Worm (Caenorhabditis elegans) whole organism, L1 larva: ENCODE data around the gene T27F7.12.

Experiments
- C04F5.9 ChIP-seq: sonication (generic microtip); optimal IDR thresholded peaks from 2 replicates; lab custom pipeline; 2016; ENCODE audit warnings: missing genetic modification characterization, missing compliant biosample characterization
- F16B12.6 ChIP-seq: fragments of 150-350 bp; optimal IDR thresholded peaks from 2 replicates; lab custom pipeline; 2014; ENCODE audit warnings: missing biosample characterization, missing genetic modification characterization
- Y116A8C.19 ChIP-seq: sonication (generic microtip); optimal IDR thresholded peaks from 2 replicates; lab custom pipeline; 2016; ENCODE audit warnings: missing compliant biosample characterization, missing genetic modification characterization, borderline replicate concordance
- alr-1 ChIP-seq: fragments of 200-800 bp; sonication (Bioruptor generic); optimal IDR thresholded peaks from 2 replicates; lab custom pipeline; 2018; ENCODE audit warnings: borderline replicate concordance, mild to moderate bottlenecking, missing genetic modification characterization, missing compliant biosample characterization
- ama-1 ChIP-seq: fragments of 150-350 bp; optimal IDR thresholded peaks from 2 replicates; lab custom pipeline; 2014
- blmp-1 ChIP-seq: fragments of 150-350 bp; optimal IDR thresholded peaks from 2 replicates; lab custom pipeline; 2014; ENCODE audit warnings: missing biosample characterization, missing genetic modification characterization
- ceh-63 ChIP-seq: fragments of 200-800 bp; sonication (Bioruptor generic); optimal IDR thresholded peaks from 2 replicates; lab custom pipeline; 2018; ENCODE audit warnings: mild to moderate bottlenecking, missing genetic modification characterization, missing compliant biosample characterization
- ceh-8 ChIP-seq: fragments of 200-800 bp; sonication (Bioruptor generic); optimal IDR thresholded peaks from 2 replicates; lab custom pipeline; 2018; ENCODE audit warnings: mild to moderate bottlenecking, missing genetic modification characterization, moderate library complexity, missing compliant biosample characterization
- ceh-90 ChIP-seq: sonication (generic microtip); optimal IDR thresholded peaks from 2 replicates; lab custom pipeline; 2016; ENCODE audit warnings: missing genetic modification characterization, missing compliant biosample characterization
- dpl-1 ChIP-seq, 3 experiments: fragments of 150-350 bp in 2 of 3; sonication (generic microtip) in 1 of 3; optimal IDR thresholded peaks; 2 replicates each; lab custom pipeline; 2014 to 2017; ENCODE audit warnings: missing biosample characterization in 3 of 3, missing genetic modification characterization in 3 of 3, missing genetic modification reagents in 3 of 3
- egl-13 ChIP-seq: sonication (generic microtip); optimal IDR thresholded peaks from 2 replicates; lab custom pipeline; 2016; ENCODE audit warnings: missing genotype, missing genetic modification reagents, missing genetic modification characterization, missing compliant biosample characterization
- egl-27 ChIP-seq, 2 experiments: fragments of 150-350 bp in 1 of 2; sonication (generic microtip); optimal IDR thresholded peaks; 3 replicates each; lab custom pipeline; 2017 to 2018; ENCODE audit warnings: missing biosample characterization in 2 of 2, missing genetic modification characterization in 2 of 2, missing genetic modification reagents in 2 of 2
- elt-2 ChIP-seq: sonication (generic microtip); optimal IDR thresholded peaks from 2 replicates; lab custom pipeline; 2016; ENCODE audit warnings: missing genetic modification characterization, mild to moderate bottlenecking, inconsistent platforms, missing compliant biosample characterization, missing genetic modification reagents
- elt-3 ChIP-seq, 6 experiments: fragments of 150-350 bp in 1 of 6; sonication (generic microtip); optimal IDR thresholded peaks; 2 replicates each; lab custom pipeline; 2017 to 2018; ENCODE audit warnings: missing biosample characterization in 6 of 6, missing genetic modification characterization in 6 of 6, inconsistent platforms in 1 of 6
- fkh-4 ChIP-seq: sonication (generic microtip); optimal IDR thresholded peaks from 2 replicates; lab custom pipeline; 2016; ENCODE audit warnings: missing compliant biosample characterization, missing genetic modification characterization, borderline replicate concordance
- fkh-8 ChIP-seq: sonication (generic microtip); optimal IDR thresholded peaks from 2 replicates; lab custom pipeline; 2016; ENCODE audit warnings: mild to moderate bottlenecking, missing genetic modification characterization, missing compliant biosample characterization
- grh-1 ChIP-seq: fragments of 200-800 bp; sonication (Bioruptor generic); IDR thresholded peaks from 2 replicates; pipeline ENCODE4 v1.3.6; 2022; ENCODE audit warnings: missing genetic modification reagents, missing genetic modification characterization, missing compliant biosample characterization
- hlh-17 ChIP-seq: fragments of 200-800 bp; sonication (Bioruptor generic); optimal IDR thresholded peaks from 2 replicates; lab custom pipeline; 2018; ENCODE audit warnings: missing genetic modification characterization, mild to moderate bottlenecking, missing compliant biosample characterization, moderate library complexity, borderline replicate concordance
- hlh-4 ChIP-seq: sonication (generic microtip); optimal IDR thresholded peaks from 2 replicates; lab custom pipeline; 2016; ENCODE audit warnings: mild to moderate bottlenecking, missing genetic modification characterization, missing compliant biosample characterization
- irx-1 ChIP-seq: sonication (generic microtip); optimal IDR thresholded peaks from 2 replicates; lab custom pipeline; 2016; ENCODE audit warnings: missing genetic modification characterization, missing compliant biosample characterization
- isw-1 ChIP-seq: fragments of 200-800 bp; sonication (Bioruptor generic); IDR thresholded peaks from 2 replicates; pipeline ENCODE4 v1.3.6; 2022; ENCODE audit warnings: missing genetic modification characterization, missing compliant biosample characterization
- lin-14 ChIP-seq: fragments of 200-800 bp; sonication (Bioruptor generic); optimal IDR thresholded peaks from 2 replicates; lab custom pipeline; 2018; ENCODE audit warnings: mild to moderate bottlenecking, missing genetic modification characterization, moderate library complexity, missing compliant biosample characterization
- lin-35 ChIP-seq, 2 experiments: fragments of 150-350 bp; optimal IDR thresholded peaks; 2 replicates each; lab custom pipeline; 2014; ENCODE audit warnings: missing biosample characterization in 2 of 2, missing genetic modification characterization in 2 of 2, missing genetic modification reagents in 2 of 2
- lir-3 ChIP-seq: sonication (generic microtip); optimal IDR thresholded peaks from 2 replicates; lab custom pipeline; 2016; ENCODE audit warnings: mild to moderate bottlenecking, missing genetic modification characterization, moderate library complexity, missing compliant biosample characterization; ENCODE audit not compliant: poor library complexity
- lsy-2 ChIP-seq, 2 experiments: fragments of 150-350 bp; optimal IDR thresholded peaks; 2 replicates each; lab custom pipeline; 2014; ENCODE audit warnings: missing biosample characterization in 2 of 2, missing genetic modification characterization in 2 of 2
- mdl-1 ChIP-seq, 2 experiments: fragments of 150-350 bp; optimal IDR thresholded peaks; 2 replicates each; lab custom pipeline; 2014 to 2017; ENCODE audit warnings: missing biosample characterization in 2 of 2, missing genetic modification characterization in 2 of 2, inconsistent platforms in 1 of 2
- mef-2 ChIP-seq: fragments of 150-350 bp; optimal IDR thresholded peaks from 2 replicates; lab custom pipeline; 2014; ENCODE audit warnings: missing biosample characterization, missing genetic modification characterization
- nhr-11 ChIP-seq: fragments of 150-350 bp; optimal IDR thresholded peaks from 2 replicates; lab custom pipeline; 2014; ENCODE audit warnings: missing biosample characterization, missing genetic modification characterization
- nhr-237 ChIP-seq: fragments of 150-350 bp; optimal IDR thresholded peaks from 2 replicates; lab custom pipeline; 2014; ENCODE audit warnings: missing biosample characterization, missing genetic modification characterization
- nhr-28 ChIP-seq: fragments of 150-350 bp; optimal IDR thresholded peaks from 2 replicates; lab custom pipeline; 2014; ENCODE audit warnings: missing biosample characterization, missing genetic modification characterization
- nhr-47 ChIP-seq: sonication (generic microtip); optimal IDR thresholded peaks from 2 replicates; lab custom pipeline; 2016; ENCODE audit warnings: mild to moderate bottlenecking, missing genetic modification characterization, moderate library complexity, missing compliant biosample characterization
- nhr-85 ChIP-seq: sonication (generic microtip); peaks from one replicate; lab custom pipeline; 2016; ENCODE audit warnings: missing genetic modification characterization, inconsistent platforms, missing compliant biosample characterization
- nhr-90 ChIP-seq: sonication (generic microtip); optimal IDR thresholded peaks from 2 replicates; lab custom pipeline; 2016; ENCODE audit warnings: mild to moderate bottlenecking, missing genetic modification characterization, missing compliant biosample characterization; ENCODE audit not compliant: poor library complexity
- pag-3 ChIP-seq: sonication (generic microtip); optimal IDR thresholded peaks from 2 replicates; lab custom pipeline; 2017; ENCODE audit warnings: missing genetic modification characterization, mild to moderate bottlenecking, missing compliant biosample characterization, antibody characterized with exemption, borderline replicate concordance; ENCODE audit not compliant: insufficient read depth
- pax-3 ChIP-seq: fragments of 200-800 bp; sonication (Bioruptor generic); optimal IDR thresholded peaks from 2 replicates; lab custom pipeline; 2018; ENCODE audit warnings: mild to moderate bottlenecking, missing genetic modification characterization, moderate library complexity, missing compliant biosample characterization
- rnt-1 ChIP-seq: sonication (generic microtip); optimal IDR thresholded peaks from 2 replicates; lab custom pipeline; 2016; ENCODE audit warnings: mild to moderate bottlenecking, missing genetic modification characterization, moderate library complexity, missing compliant biosample characterization
- snpc-4 ChIP-seq: fragments of 150-350 bp; optimal IDR thresholded peaks from 2 replicates; lab custom pipeline; 2014; ENCODE audit warnings: missing biosample characterization, missing genetic modification characterization
- snu-23 ChIP-seq: sonication (generic microtip); optimal IDR thresholded peaks from 2 replicates; lab custom pipeline; 2016; ENCODE audit warnings: missing genetic modification characterization, missing compliant biosample characterization
- sup-37 ChIP-seq: fragments of 200-800 bp; sonication (Bioruptor generic); optimal IDR thresholded peaks from 2 replicates; lab custom pipeline; 2018; ENCODE audit warnings: mild to moderate bottlenecking, missing genetic modification characterization, missing compliant biosample characterization
- swsn-7 ChIP-seq: sonication (generic microtip); optimal IDR thresholded peaks from 2 replicates; lab custom pipeline; 2016; ENCODE audit warnings: missing genetic modification characterization, missing compliant biosample characterization
- tlp-1 ChIP-seq: fragments of 150-350 bp; optimal IDR thresholded peaks from 2 replicates; lab custom pipeline; 2014; ENCODE audit warnings: missing biosample characterization, missing genetic modification characterization
- unc-130 ChIP-seq: fragments of 150-350 bp; optimal IDR thresholded peaks from 2 replicates; lab custom pipeline; 2017; ENCODE audit warnings: missing biosample characterization, missing genetic modification characterization, inconsistent platforms
- unc-30 ChIP-seq: sonication (generic microtip); optimal IDR thresholded peaks from 2 replicates; lab custom pipeline; 2017; ENCODE audit warnings: missing biosample characterization, missing genetic modification characterization
- unc-62 ChIP-seq: fragments of 150-350 bp; optimal IDR thresholded peaks from 2 replicates; lab custom pipeline; 2014; ENCODE audit warnings: missing biosample characterization, missing genetic modification reagents, missing genetic modification characterization
- unc-98 ChIP-seq: fragments of 200-800 bp; sonication (Bioruptor generic); IDR thresholded peaks from 2 replicates; pipeline ENCODE4 v1.3.6; 2022; ENCODE audit warnings: missing genetic modification characterization, missing compliant biosample characterization
- zag-1 ChIP-seq: fragments of 150-350 bp; optimal IDR thresholded peaks from 2 replicates; lab custom pipeline; 2014; ENCODE audit warnings: missing biosample characterization, missing genetic modification characterization

T27F7.12 gene

DNA sequence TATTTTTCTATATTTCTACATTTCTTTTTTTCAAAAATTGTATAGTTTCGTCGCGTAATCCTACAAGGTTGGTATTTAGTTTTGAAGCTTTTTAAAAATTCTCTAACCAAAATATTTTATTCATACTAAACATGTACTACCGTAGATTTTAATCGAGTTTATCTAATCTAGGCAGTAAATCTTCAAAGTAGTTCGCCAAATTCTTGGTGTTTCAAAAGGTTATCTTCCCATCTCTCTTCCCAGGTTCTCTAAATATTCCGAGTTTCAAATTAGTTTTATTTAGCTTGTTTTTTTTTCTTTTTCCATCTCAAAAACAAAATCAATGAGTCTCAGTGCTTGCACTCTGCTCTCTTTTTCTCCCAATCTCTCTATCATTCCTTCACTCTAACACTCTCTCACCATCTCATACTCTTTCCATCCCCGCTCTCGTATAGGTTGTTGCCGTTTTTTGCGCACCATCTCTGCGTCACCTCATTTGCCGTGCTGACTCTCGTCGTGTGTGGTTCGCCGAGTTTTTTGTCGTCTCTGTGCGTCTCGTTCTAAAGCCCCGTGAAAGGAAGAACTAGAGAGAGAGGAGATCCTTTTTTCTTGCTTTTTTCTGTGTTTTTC, 27.2 kb downstream of the T27F7.12 start (continued):
- no peak for TF ChIP-seq Y116A8C.19
- TF ChIP-seq nhr-85 (tag; lab: Kevin White, UChicago) = peak; percentile 86
- peak in 2 of 6 experiments; percentile 9 to 53 for TF ChIP-seq elt-3 (tag; optimal IDR thresholded peaks at IDR 0.05; lab: Kevin White, UChicago)
- TF ChIP-seq hlh-17 (GFP tag; lab: Kevin White, UChicago) = no peak
- TF ChIP-seq nhr-47 (tag; lab: Kevin White, UChicago) = peak; percentile 67
- peak; percentile 47 for TF ChIP-seq rnt-1 (tag; lab: Kevin White, UChicago)
- TF ChIP-seq ama-1 (lab: Kevin White, UChicago) = peak; percentile 19
- peak; percentile 69 for TF ChIP-seq swsn-7 (tag; lab: Kevin White, UChicago)
- no peak for TF ChIP-seq alr-1 (tag; lab: Kevin White, UChicago)
- peak; percentile 26 for TF ChIP-seq lir-3
- peak; percentile 48 for TF ChIP-seq egl-13
- TF ChIP-seq unc-98 = no peak
- TF ChIP-seq grh-1 (GFP tag; lab: Robert Waterston, UW) = no peak
- TF ChIP-seq tlp-1 = no peak
- TF ChIP-seq irx-1 (tag; lab: Kevin White, UChicago) = peak; percentile 49
- TF ChIP-seq snu-23 (GFP tag; lab: Kevin White, UChicago) = peak; percentile 83
- TF ChIP-seq ceh-8 (GFP tag; lab: Kevin White, UChicago) = peak; percentile 20
- TF ChIP-seq pag-3 = no peak
- peak; percentile 66 to 70 for TF ChIP-seq lin-35 (GFP tag; optimal IDR thresholded peaks at IDR 0.05; lab: Kevin White, UChicago)
- no peak for TF ChIP-seq pax-3 (tag; lab: Kevin White, UChicago)
- no peak for TF ChIP-seq fkh-4 (tag; lab: Kevin White, UChicago)
- TF ChIP-seq zag-1 (tag; lab: Kevin White, UChicago) = no peak
- TF ChIP-seq snpc-4 = peak; percentile 48
- no peak for TF ChIP-seq unc-30 (tag; lab: Kevin White, UChicago)
- TF ChIP-seq lin-14 (GFP tag; lab: Kevin White, UChicago) = peak; percentile 93
- TF ChIP-seq nhr-237 (tag; lab: Kevin White, UChicago) = no peak
- TF ChIP-seq F16B12.6 (tag; lab: Kevin White, UChicago) = peak; percentile 22
- no peak for TF ChIP-seq ceh-90 (tag; lab: Kevin White, UChicago)
- no peak for TF ChIP-seq hlh-4 (tag; lab: Kevin White, UChicago)
- TF ChIP-seq unc-130 (tag; lab: Kevin White, UChicago) = no peak
- peak; percentile 22 to 48 (median 45) for TF ChIP-seq dpl-1 (GFP tag; optimal IDR thresholded peaks at IDR 0.05; lab: Kevin White, UChicago)
- TF ChIP-seq mef-2 (tag; lab: Kevin White, UChicago) = no peak
- TF ChIP-seq isw-1 = peak; percentile 61
- no peak for TF ChIP-seq ceh-63
- TF ChIP-seq lsy-2 (tag; optimal IDR thresholded peaks at IDR 0.05; lab: Kevin White, UChicago) = peak; percentile 67 to 76
- TF ChIP-seq sup-37 = no peak
- TF ChIP-seq egl-27 (tag; optimal IDR thresholded peaks at IDR 0.05; lab: Kevin White, UChicago) = no peak
- TF ChIP-seq elt-2 (tag; lab: Kevin White, UChicago) = peak; percentile 83
- no peak for TF ChIP-seq nhr-28 (tag; lab: Kevin White, UChicago)
- no peak for TF ChIP-seq C04F5.9 (tag; lab: Kevin White, UChicago)
- no peak for TF ChIP-seq unc-62 (GFP tag; lab: Kevin White, UChicago)
- TF ChIP-seq blmp-1 (tag; lab: Kevin White, UChicago) = peak; percentile 20
- peak; percentile 69 for TF ChIP-seq fkh-8 (tag; lab: Kevin White, UChicago)
- TF ChIP-seq nhr-11 = no peak
- peak in 1 of 2 experiments; percentile 56 for TF ChIP-seq mdl-1 (tag; optimal IDR thresholded peaks at IDR 0.05; lab: Kevin White, UChicago)
- peak; percentile 35 for TF ChIP-seq nhr-90 (tag; lab: Kevin White, UChicago)
- TF ChIP-seq, all 84 proteins: peak for 43
